Worm (Caenorhabditis elegans): ENCODE data around the gene clec-54.

Gene clec-54

DNA sequence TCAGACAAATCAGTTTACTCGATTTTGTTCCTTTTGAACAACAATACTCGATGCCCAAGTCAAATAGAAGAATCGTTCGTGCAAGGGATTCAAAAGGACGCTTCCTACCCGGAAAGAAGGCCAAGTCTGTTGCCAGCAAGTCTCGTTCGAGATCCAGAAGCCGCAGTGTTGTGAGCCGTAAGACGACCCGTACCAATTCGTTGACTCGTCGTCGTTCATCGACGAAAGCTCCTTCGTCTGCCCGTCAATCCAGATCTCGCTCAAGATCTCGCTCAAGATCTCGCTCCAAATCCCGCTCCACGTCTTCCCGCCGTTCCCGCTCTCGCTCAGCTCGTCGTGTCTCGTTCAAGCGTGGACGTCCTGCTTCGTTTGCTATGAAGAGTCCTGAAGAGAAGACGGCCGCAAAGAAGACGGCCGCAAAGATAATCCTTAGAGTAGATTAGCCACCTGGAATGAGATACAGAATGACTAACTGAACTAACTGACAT is 16.0 kb upstream of the clec-54 start, which contains the start of gene F08H9.2:
F08H9.2 (plus strand) TSS at position 51 of the 488 bp plus-strand sequence.
- TF ChIP-seq ceh-9 (tag; optimal IDR thresholded peaks at IDR 0.05) (no peak), ahr-1 (tag; optimal IDR thresholded peaks at IDR 0.05) (no peak), tbx-7 (tag; optimal IDR thresholded peaks at IDR 0.05) (no peak), F13H6.1 (tag; optimal IDR thresholded peaks at IDR 0.05) (no peak), pros-1 (tag; optimal IDR thresholded peaks at IDR 0.05) (no peak), unc-3 (GFP tag; conservative IDR thresholded peaks at IDR 0.05) (no peak), unc-3 (tag; optimal IDR thresholded peaks at IDR 0.05) (no peak), K02D7.2 (tag; optimal IDR thresholded peaks at IDR 0.05) (no peak)

DNA sequence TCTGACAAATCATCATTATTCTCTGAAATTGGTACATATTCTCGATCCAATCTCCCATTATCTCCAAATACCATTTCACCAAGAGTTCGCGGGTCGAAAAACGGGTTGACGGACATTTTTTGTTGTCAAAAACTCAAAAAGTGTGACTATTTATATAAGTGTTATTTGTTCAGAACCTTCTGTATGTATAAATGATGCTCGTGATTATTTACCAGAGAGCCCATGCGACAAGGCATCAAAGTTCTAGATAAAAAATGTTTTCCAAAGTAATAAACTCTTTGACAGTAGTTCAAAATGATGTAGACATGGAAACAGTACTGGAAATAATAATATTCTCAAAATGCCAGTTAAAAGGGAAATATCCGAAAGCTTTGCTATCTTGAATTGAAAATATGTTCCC is 14.1 kb upstream of the clec-54 start:
- no peak for TF ChIP-seq ets-4 (tag; optimal IDR thresholded peaks at IDR 0.05)

DNA sequence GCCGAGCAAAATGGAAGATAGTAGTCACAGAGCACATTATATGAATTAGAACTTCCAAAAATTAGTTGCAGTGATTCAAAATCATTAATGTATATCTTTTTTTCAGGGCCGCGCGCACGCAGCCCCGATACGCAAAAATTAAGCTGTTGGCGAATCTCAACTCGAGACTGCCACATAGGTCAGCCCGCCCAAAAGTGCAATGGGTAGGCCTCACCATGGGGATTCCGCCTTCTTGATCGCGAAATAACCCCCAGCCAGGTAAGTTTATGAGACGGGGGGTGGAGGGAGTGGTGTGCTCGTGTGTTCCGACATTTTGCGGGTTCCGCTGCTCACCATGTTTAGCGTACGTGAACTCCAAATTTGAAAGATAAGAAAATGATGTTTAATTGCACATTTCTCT is 13.6 kb upstream of the clec-54 start, which contains the start of gene F08H9.3:
F08H9.3 (minus strand) TSS at position 252 of the 400 bp plus-strand sequence.
- TF ChIP-seq elt-2 (tag; optimal IDR thresholded peaks at IDR 0.05), result peak; percentile 2
- TF ChIP-seq ref-2 (tag; optimal IDR thresholded peaks at IDR 0.05), result peak; percentile 17

DNA sequence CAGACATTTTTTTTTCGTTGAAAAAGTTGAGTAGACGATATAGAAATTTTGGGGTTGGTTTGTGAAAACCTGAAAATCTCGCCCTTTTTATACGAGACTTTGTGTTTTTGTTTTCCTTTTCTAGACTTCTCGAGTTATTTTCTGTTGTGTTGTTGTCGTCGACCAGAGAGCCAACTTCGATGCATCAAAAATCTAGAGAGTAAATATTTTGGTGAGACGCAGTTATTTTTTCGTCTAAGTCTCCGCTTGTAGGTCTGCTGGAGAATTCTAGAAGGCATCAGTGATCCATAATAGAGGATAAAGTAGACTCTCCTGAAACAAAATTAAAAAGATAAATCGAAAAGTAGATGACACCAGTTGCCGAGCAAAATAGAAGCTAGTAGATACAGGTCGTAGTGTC is 12.3 kb upstream of the clec-54 start, which contains the start of gene F08H9.4:
F08H9.4 (minus strand) TSS at position 61 of the 400 bp plus-strand sequence.
- TF ChIP-seq unc-3 (GFP tag; conservative IDR thresholded peaks at IDR 0.05) (no peak), unc-3 (tag; optimal IDR thresholded peaks at IDR 0.05) (no peak), hlh-6 (tag; optimal IDR thresholded peaks at IDR 0.05) (no peak), lim-6 (tag; optimal IDR thresholded peaks at IDR 0.05) (no peak), pqm-1 (tag; optimal IDR thresholded peaks at IDR 0.05) (no peak), ceh-18 (tag; optimal IDR thresholded peaks at IDR 0.05) (no peak), K09A11.1 (tag; optimal IDR thresholded peaks at IDR 0.05; ENCODE audit: insufficient read depth) (no peak), elt-4 (tag; optimal IDR thresholded peaks at IDR 0.05) (no peak), nhr-11 (tag; optimal IDR thresholded peaks at IDR 0.05) (no peak)

DNA sequence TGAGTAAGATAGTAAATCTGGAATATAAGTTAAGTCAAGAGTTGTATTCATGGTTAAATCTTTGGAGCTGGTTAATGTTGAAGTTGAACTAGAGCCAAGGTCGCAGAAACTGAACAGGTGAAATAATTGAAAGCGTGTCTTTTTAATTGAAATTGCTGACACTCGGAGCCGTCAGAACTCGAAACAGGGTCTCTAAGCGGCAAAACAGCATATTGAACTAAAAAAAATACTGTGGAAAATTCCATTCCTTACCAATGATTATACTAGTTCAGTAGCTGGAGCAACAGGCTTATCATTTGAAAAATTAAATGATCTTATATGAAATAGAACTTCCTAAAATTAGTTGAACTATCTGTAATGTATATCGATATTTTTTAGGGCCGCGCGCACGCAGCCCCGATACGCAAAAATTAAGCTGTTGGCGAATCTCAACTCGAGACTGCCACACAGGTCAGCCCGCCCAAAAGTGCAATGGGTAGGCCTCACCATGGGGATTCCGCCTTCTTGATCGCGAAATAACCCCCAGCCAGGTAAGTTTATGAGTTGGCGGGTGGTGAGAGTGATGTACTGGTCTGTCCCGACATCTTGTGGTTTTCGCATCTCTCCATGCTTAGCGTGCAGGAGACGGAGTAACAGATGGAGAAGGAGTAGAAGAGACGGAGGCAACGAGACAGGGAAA is 8.4 kb upstream of the clec-54 start, which contains the start of gene srz-97:
srz-97 (minus strand) TSS at position 51 of the 679 bp plus-strand sequence.
- TF ChIP-seq eyg-1 (tag; optimal IDR thresholded peaks at IDR 0.05) (no peak), mec-3 (tag; optimal IDR thresholded peaks at IDR 0.05; ENCODE audit: borderline replicate concordance) (no peak)

DNA sequence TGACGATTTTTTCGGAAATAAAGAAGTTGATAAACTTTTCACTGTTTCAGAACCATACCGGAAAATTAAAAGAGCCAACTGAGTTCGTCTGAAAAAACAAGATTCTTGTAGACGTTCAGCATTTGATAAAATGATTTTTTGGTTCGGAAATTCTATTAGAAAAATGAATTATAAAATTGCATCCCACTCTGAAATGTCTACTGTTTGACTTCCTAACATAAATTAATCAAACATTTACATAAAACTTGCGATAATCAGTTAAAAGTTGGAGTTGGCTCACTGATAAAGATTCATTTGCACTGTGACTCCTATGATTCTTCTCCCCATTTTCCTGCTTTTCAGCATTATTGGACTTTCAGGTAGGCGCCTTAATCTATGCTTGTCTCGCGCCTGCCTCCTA is 7.8 kb upstream of the clec-54 start, which contains the start of gene clec-57:
clec-57 (plus strand) TSS at position 301 of the 400 bp plus-strand sequence.
- TF ChIP-seq madf-2 (tag; optimal IDR thresholded peaks at IDR 0.05) (no peak), mec-3 (tag; optimal IDR thresholded peaks at IDR 0.05; ENCODE audit: borderline replicate concordance) (no peak), syd-9 (tag; optimal IDR thresholded peaks at IDR 0.05) (no peak), nhr-232 (tag; optimal IDR thresholded peaks at IDR 0.05) (no peak), fkh-10 (GFP tag; optimal IDR thresholded peaks at IDR 0.05) (no peak), ceh-31 (tag; optimal IDR thresholded peaks at IDR 0.05) (no peak), ceh-9 (tag; optimal IDR thresholded peaks at IDR 0.05) (no peak), ttx-3 (tag; optimal IDR thresholded peaks at IDR 0.05) (no peak), ceh-22 (tag; optimal IDR thresholded peaks at IDR 0.05) (no peak), K02D7.2 (tag; optimal IDR thresholded peaks at IDR 0.05) (no peak), ama-1 (optimal IDR thresholded peaks at IDR 0.05) (no peak), ceh-30 (tag; optimal IDR thresholded peaks at IDR 0.05) (no peak), hlh-6 (tag; optimal IDR thresholded peaks at IDR 0.05) (no peak)

DNA sequence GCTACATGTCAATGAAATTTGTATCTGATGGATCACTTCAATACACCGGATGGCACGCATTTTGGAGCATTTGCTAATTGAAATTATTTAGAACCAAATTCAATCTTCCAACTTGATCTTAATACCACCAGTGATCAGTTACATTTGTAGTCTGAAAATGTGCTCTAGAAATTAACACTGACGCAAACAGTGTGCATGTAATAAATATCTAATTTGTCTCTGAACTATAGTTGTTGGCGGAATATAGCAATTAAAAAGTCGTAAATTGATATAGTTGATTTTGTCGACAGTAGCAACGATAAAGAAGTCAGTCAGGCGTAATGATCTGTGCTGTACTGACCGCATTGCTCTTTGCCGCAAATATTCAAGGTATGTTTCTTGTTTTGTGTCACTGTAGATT is 4.5 kb upstream of the clec-54 start, which contains the start of gene clec-227:
clec-227 (plus strand) TSS at position 301 of the 400 bp plus-strand sequence.
- TF ChIP-seq sox-4 (tag; optimal IDR thresholded peaks at IDR 0.05) (no peak), fax-1 (tag; optimal IDR thresholded peaks at IDR 0.05) (no peak), pax-1 (tag; optimal IDR thresholded peaks at IDR 0.05) (no peak), ceh-6 (GFP tag; optimal IDR thresholded peaks at IDR 0.05) (no peak), pag-3 (tag; optimal IDR thresholded peaks at IDR 0.05; ENCODE audit: borderline replicate concordance) (no peak), ceh-19 (GFP tag; optimal IDR thresholded peaks at IDR 0.05) (no peak), ceh-48 (tag; optimal IDR thresholded peaks at IDR 0.05) (no peak), T23F11.4 (GFP tag; optimal IDR thresholded peaks at IDR 0.05) (no peak)

All from whole organism, late embryonic.